Fruit fly (Drosophila melanogaster): ENCODE measurements around the gene CG40486.

Gene CG40486

dm6 chrX:23007399-23007798 lies 47.5 kb upstream of the CG40486 start (continued):
- TF ChIP-seq Nf-YB (GFP tag; optimal IDR thresholded peaks at IDR 0.05) (no peak), fru (optimal IDR thresholded peaks at IDR 0.05) (no peak), CG7839 (tag; optimal IDR thresholded peaks at IDR 0.05) (peak; percentile 22), oc (tag; optimal IDR thresholded peaks at IDR 0.05) (no peak), Scr (GFP tag; IDR thresholded peaks at IDR 0.05; ENCODE audit: partially characterized antibody) (peak; percentile 95), CG12659 (GFP tag; optimal IDR thresholded peaks at IDR 0.05) (peak; percentile 50), CG17186 (GFP tag; optimal IDR thresholded peaks at IDR 0.05) (no peak), CG2712 (tag; optimal IDR thresholded peaks at IDR 0.05) (peak; percentile 38), CG2889 (GFP tag; IDR thresholded peaks at IDR 0.05) (no peak), org-1 (GFP tag; optimal IDR thresholded peaks at IDR 0.05) (no peak), klu (GFP tag; IDR thresholded peaks at IDR 0.05) (peak; percentile 17; the same call in 1 of the 2 replicates), CG11696 (GFP tag; IDR thresholded peaks at IDR 0.05) (no peak), dimm (GFP tag; IDR thresholded peaks at IDR 0.05) (no peak), corto (GFP tag; optimal IDR thresholded peaks at IDR 0.05) (no peak), pita (GFP tag; optimal IDR thresholded peaks at IDR 0.05) (no peak), vnd (GFP tag; IDR thresholded peaks at IDR 0.05; ENCODE audit: partially characterized antibody) (peak; percentile 98), hkb (optimal IDR thresholded peaks at IDR 0.05) (no peak), hkb (GFP tag; IDR thresholded peaks at IDR 0.05) (0 out of 2 replicates have a peak, but pooled peaks have one; percentile 20), CG11247 (GFP tag; IDR thresholded peaks at IDR 0.05) (no peak; the same call in 1 of the 2 replicates), Hr3 (GFP tag; optimal IDR thresholded peaks at IDR 0.05) (no peak), slbo (GFP tag; IDR thresholded peaks at IDR 0.05) (peak; percentile 58), Bgb (GFP tag; IDR thresholded peaks at IDR 0.05; ENCODE audit: partially characterized antibody) (peak; percentile 98), dmrt99B (tag; optimal IDR thresholded peaks at IDR 0.05) (peak; percentile 30), CG2120 (GFP tag; optimal IDR thresholded peaks at IDR 0.05) (peak; percentile 0), grau (tag; optimal IDR thresholded peaks at IDR 0.05) (peak; percentile 7), crp (GFP tag; optimal IDR thresholded peaks at IDR 0.05) (no peak), ewg (GFP tag; optimal IDR thresholded peaks at IDR 0.05) (no peak), CG9797 (GFP tag; optimal IDR thresholded peaks at IDR 0.05) (peak; percentile 2), Nf-YC (tag; optimal IDR thresholded peaks at IDR 0.05) (peak; percentile 11), chinmo (GFP tag; IDR thresholded peaks at IDR 0.05; ENCODE audit: partially characterized antibody) (peak; percentile 95), h (optimal IDR thresholded peaks at IDR 0.05) (no peak), ash1 (GFP tag; optimal IDR thresholded peaks at IDR 0.05) (no peak), CG1024 (GFP tag; IDR thresholded peaks at IDR 0.05) (peak; percentile 26; the same call in 1 of the 2 replicates), CG13894 (tag; optimal IDR thresholded peaks at IDR 0.05) (peak; percentile 28), gfzf (GFP tag; optimal IDR thresholded peaks at IDR 0.05) (peak; percentile 33), CG33213 (GFP tag; optimal IDR thresholded peaks at IDR 0.05) (no peak), ap (GFP tag; IDR thresholded peaks at IDR 0.05) (0 out of 2 replicates have a peak, but pooled peaks have one; percentile 11), bcd (GFP tag; optimal IDR thresholded peaks at IDR 0.05) (no peak), YL-1 (GFP tag; optimal IDR thresholded peaks at IDR 0.05) (peak; percentile 5), CG31441 (GFP tag; IDR thresholded peaks at IDR 0.05) (0 out of 2 replicates have a peak, but pooled peaks have one; percentile 17), CG17359 (tag; optimal IDR thresholded peaks at IDR 0.05) (peak; percentile 15), sna (GFP tag; IDR thresholded peaks at IDR 0.05; ENCODE audit: partially characterized antibody) (peak; percentile 90), Bdp1 (GFP tag; optimal IDR thresholded peaks at IDR 0.05) (no peak), MBD-R2 (GFP tag; IDR thresholded peaks at IDR 0.05) (peak; percentile 66), CG10267 (tag; optimal IDR thresholded peaks at IDR 0.05) (peak; percentile 60), Sin3A (optimal IDR thresholded peaks at IDR 0.05) (no peak), ssp (GFP tag; IDR thresholded peaks at IDR 0.05) (peak; percentile 38; the same call in 1 of the 2 replicates), CG1603 (tag; optimal IDR thresholded peaks at IDR 0.05) (peak; percentile 61), CG14441 (GFP tag; IDR thresholded peaks at IDR 0.05) (0 out of 2 replicates have a peak, but pooled peaks have one; percentile 11), CG17829 (tag; optimal IDR thresholded peaks at IDR 0.05) (peak; percentile 27), Xrp1 (GFP tag; IDR thresholded peaks at IDR 0.05) (0 out of 2 replicates have a peak, but pooled peaks have one; percentile 22)

Measured in whole organism, embryonic.